Worm (Caenorhabditis elegans) whole organism, mixed stage, embryonic: ENCODE results near the gene F23B12.4.

ENCODE experiments used
- elt-1 ChIP-seq: sonication (generic microtip); optimal IDR thresholded peaks from 2 replicates; lab custom pipeline; 2017; ENCODE audit warnings: missing genetic modification characterization, mild to moderate bottlenecking, missing compliant biosample characterization, antibody characterized with exemption, moderate library complexity, borderline replicate concordance; ENCODE audit not compliant: insufficient read depth
- elt-3 ChIP-seq: fragments of 150-350 bp; optimal IDR thresholded peaks from 2 replicates; lab custom pipeline; 2014; ENCODE audit warnings: missing biosample characterization, missing genetic modification characterization
- lin-13 ChIP-seq: fragments of 150-350 bp; optimal IDR thresholded peaks from 2 replicates; lab custom pipeline; 2014; ENCODE audit warnings: missing biosample characterization, missing genetic modification characterization
- nhr-12 ChIP-seq: fragments of 150-350 bp; optimal IDR thresholded peaks from 2 replicates; lab custom pipeline; 2014; ENCODE audit warnings: missing biosample characterization, missing genetic modification characterization
- nhr-237 ChIP-seq: fragments of 150-350 bp; optimal IDR thresholded peaks from 2 replicates; lab custom pipeline; 2014; ENCODE audit warnings: missing biosample characterization, missing genetic modification characterization
- nhr-28 ChIP-seq: fragments of 150-350 bp; optimal IDR thresholded peaks from 2 replicates; lab custom pipeline; 2014; ENCODE audit warnings: missing biosample characterization, missing genetic modification characterization
- pha-4 ChIP-seq: fragments of 150-350 bp; optimal IDR thresholded peaks from 2 replicates; lab custom pipeline; 2018; ENCODE audit warnings: missing biosample characterization, missing genetic modification reagents, missing genetic modification characterization
- snpc-4 ChIP-seq: fragments of 150-350 bp; optimal IDR thresholded peaks from 2 replicates; lab custom pipeline; 2014; ENCODE audit warnings: missing biosample characterization, missing genetic modification characterization
- unc-120 ChIP-seq: sonication (generic microtip); optimal IDR thresholded peaks from 2 replicates; lab custom pipeline; 2017; ENCODE audit warnings: missing genetic modification characterization, missing compliant biosample characterization; ENCODE audit not compliant: poor library complexity, severe bottlenecking
- unc-62 ChIP-seq: fragments of 150-350 bp; optimal IDR thresholded peaks from 2 replicates; lab custom pipeline; 2014; ENCODE audit warnings: missing biosample characterization, missing genetic modification reagents, missing genetic modification characterization
- zip-8 ChIP-seq: fragments of 150-350 bp; optimal IDR thresholded peaks from 2 replicates; lab custom pipeline; 2014; ENCODE audit warnings: missing biosample characterization, missing genetic modification characterization
- ztf-11 ChIP-seq: fragments of 150-350 bp; optimal IDR thresholded peaks from 2 replicates; lab custom pipeline; 2014; ENCODE audit warnings: missing biosample characterization, missing genetic modification characterization

ce11 chrV:14474099-14474498, 33.2 kb downstream of the F23B12.4 start, which contains the start of gene clec-56:
- TF ChIP-seq snpc-4 (tag; lab: Kevin White, UChicago): no peak
- no peak for TF ChIP-seq pha-4 (tag; lab: Kevin White, UChicago)
- no peak for TF ChIP-seq nhr-28 (tag; lab: Kevin White, UChicago)
- no peak for TF ChIP-seq elt-1
- no peak for TF ChIP-seq nhr-237 (tag; lab: Kevin White, UChicago)
- TF ChIP-seq ztf-11 (tag; lab: Kevin White, UChicago): no peak
- no peak for TF ChIP-seq unc-120 (tag; lab: Kevin White, UChicago)
- no peak for TF ChIP-seq lin-13 (tag; lab: Kevin White, UChicago)
- no peak for TF ChIP-seq nhr-12 (tag; lab: Kevin White, UChicago)
- no peak for TF ChIP-seq zip-8
- TF ChIP-seq elt-3: no peak
- TF ChIP-seq unc-62 (GFP tag; lab: Kevin White, UChicago): no peak
